Fruit fly (Drosophila melanogaster) whole organism, embryonic: ENCODE measurements around the gene Set2.

Source experiments
- Blimp-1 ChIP-seq: fragments of 200-800 bp; sonication (Bioruptor generic); optimal IDR thresholded peaks from 3 replicates; lab custom pipeline; 2018; ENCODE audit warnings: missing biosample characterization, missing genetic modification characterization, mild to moderate bottlenecking, moderate library complexity, missing genetic modification reagents
- CG10431 ChIP-seq: fragments of 200-800 bp; sonication (Bioruptor generic); optimal IDR thresholded peaks from 3 replicates; lab custom pipeline; 2018; ENCODE audit warnings: missing biosample characterization, mild to moderate bottlenecking, missing genetic modification characterization
- CG11504 ChIP-seq: fragments of 200-800 bp; sonication (Bioruptor generic); optimal IDR thresholded peaks from 3 replicates; lab custom pipeline; 2019; ENCODE audit warnings: missing biosample characterization, mild to moderate bottlenecking, missing genetic modification characterization, moderate library complexity
- CG12769 ChIP-seq: fragments of 200-800 bp; sonication (Bioruptor generic); optimal IDR thresholded peaks from 2 replicates; lab custom pipeline; 2019; ENCODE audit warnings: missing biosample characterization, mild to moderate bottlenecking, missing genetic modification characterization, moderate library complexity
- CG13123 ChIP-seq: fragments of 200-800 bp; sonication (Bioruptor generic); optimal IDR thresholded peaks from 2 replicates; lab custom pipeline; 2016; ENCODE audit warnings: missing biosample characterization, missing genetic modification characterization
- CG17328 ChIP-seq: fragments of 200-800 bp; sonication (Bioruptor generic); IDR thresholded peaks from 2 replicates; pipeline ENCODE4 v1.3.6; 2022; ENCODE audit warnings: missing biosample characterization, missing genetic modification characterization
- CG17361 ChIP-seq: fragments of 200-800 bp; sonication (Bioruptor generic); IDR thresholded peaks from 3 replicates; pipeline ENCODE4 v1.3.6; 2022; ENCODE audit warnings: missing biosample characterization, missing genetic modification characterization
- CG2120 ChIP-seq: fragments of 200-800 bp; sonication (Bioruptor generic); optimal IDR thresholded peaks from 3 replicates; lab custom pipeline; 2016; ENCODE audit warnings: missing biosample characterization, missing genetic modification characterization
- CG32532 ChIP-seq: fragments of 200-800 bp; sonication (Bioruptor generic); IDR thresholded peaks from 2 replicates; pipeline ENCODE4 v1.3.6; 2022; ENCODE audit warnings: missing biosample characterization, missing genetic modification characterization
- CG34376 ChIP-seq: fragments of 200-800 bp; sonication (Bioruptor generic); optimal IDR thresholded peaks from 2 replicates; lab custom pipeline; 2018; ENCODE audit warnings: missing biosample characterization, mild to moderate bottlenecking, missing genetic modification characterization
- CG4707 ChIP-seq: fragments of 200-800 bp; sonication (Bioruptor generic); optimal IDR thresholded peaks from 2 replicates; lab custom pipeline; 2018; ENCODE audit warnings: missing biosample characterization, mild to moderate bottlenecking, missing genetic modification characterization, moderate library complexity
- CG8281 ChIP-seq: fragments of 200-800 bp; sonication (Bioruptor generic); optimal IDR thresholded peaks from 2 replicates; lab custom pipeline; 2018; ENCODE audit warnings: missing biosample characterization, mild to moderate bottlenecking, missing genetic modification characterization, moderate library complexity
- CG8290 ChIP-seq, 3 experiments: fragments of 200-800 bp; sonication (Bioruptor generic); optimal IDR thresholded peaks; 2 replicates each; lab custom pipeline; 2016 to 2019; ENCODE audit warnings: missing biosample characterization in 3 of 3, missing genetic modification characterization in 3 of 3, mild to moderate bottlenecking in 2 of 3, moderate library complexity in 1 of 3
- CG8388 ChIP-seq: fragments of 200-800 bp; sonication (Bioruptor generic); optimal IDR thresholded peaks from 2 replicates; lab custom pipeline; 2019; ENCODE audit warnings: missing biosample characterization, mild to moderate bottlenecking, missing genetic modification characterization, moderate library complexity
- CG8924 ChIP-seq: fragments of 200-800 bp; optimal IDR thresholded peaks from 3 replicates; lab custom pipeline; 2019; ENCODE audit warnings: missing biosample characterization, mild to moderate bottlenecking, missing genetic modification characterization, moderate library complexity
- D19B ChIP-seq: fragments of 200-800 bp; sonication (Bioruptor generic); optimal IDR thresholded peaks from 2 replicates; lab custom pipeline; 2017; ENCODE audit warnings: missing biosample characterization, mild to moderate bottlenecking, missing genetic modification characterization
- Deaf1 ChIP-seq: fragments of 200-800 bp; optimal IDR thresholded peaks from 3 replicates; lab custom pipeline; 2019; ENCODE audit warnings: missing biosample characterization, mild to moderate bottlenecking, missing genetic modification characterization, moderate library complexity
- E2f2 ChIP-seq: fragments of 200-800 bp; sonication (Bioruptor generic); IDR thresholded peaks from 2 replicates; pipeline ENCODE4 v1.3.6; 2022; ENCODE audit warnings: missing biosample characterization, missing genetic modification characterization
- Fer3 ChIP-seq: fragments of 200-800 bp; sonication (Bioruptor generic); optimal IDR thresholded peaks from 2 replicates; lab custom pipeline; 2018; ENCODE audit warnings: missing biosample characterization, mild to moderate bottlenecking, missing genetic modification characterization, moderate library complexity
- GATAe ChIP-seq: fragments of 200-800 bp; sonication (Bioruptor generic); conservative IDR thresholded peaks from 2 replicates; pipeline ENCODE4 v1.3.6; 2022; ENCODE audit warnings: missing biosample characterization, missing genetic modification characterization
- HLHmδ ChIP-seq: fragments of 200-800 bp; sonication (Bioruptor generic); optimal IDR thresholded peaks from 2 replicates; lab custom pipeline; 2018; ENCODE audit warnings: missing biosample characterization, mild to moderate bottlenecking, missing genetic modification characterization, moderate library complexity
- Hand ChIP-seq: fragments of 200-800 bp; sonication (Bioruptor generic); optimal IDR thresholded peaks from 2 replicates; lab custom pipeline; 2017; ENCODE audit warnings: mild to moderate bottlenecking, missing biosample characterization, missing genetic modification reagents, missing genetic modification characterization
- Hmr ChIP-seq: fragments of 200-800 bp; sonication (Bioruptor generic); optimal IDR thresholded peaks from 3 replicates; lab custom pipeline; 2017; ENCODE audit warnings: mild to moderate bottlenecking, missing biosample characterization, missing genetic modification reagents, missing genetic modification characterization
- Hsf ChIP-seq: fragments of 200-800 bp; sonication (Bioruptor generic); optimal IDR thresholded peaks from 3 replicates; lab custom pipeline; 2016; ENCODE audit warnings: missing biosample characterization, missing genetic modification characterization
- Meics ChIP-seq: fragments of 200-800 bp; sonication (Bioruptor generic); optimal IDR thresholded peaks from 2 replicates; lab custom pipeline; 2017; ENCODE audit warnings: missing biosample characterization, mild to moderate bottlenecking, missing genetic modification characterization
- Rfx ChIP-seq: fragments of 200-800 bp; sonication (Bioruptor generic); IDR thresholded peaks from 2 replicates; pipeline ENCODE4 v1.3.6; 2022; ENCODE audit warnings: missing biosample characterization, missing genetic modification characterization
- Xrp1 ChIP-seq: fragments of 200-800 bp; sonication (Bioruptor generic); IDR thresholded peaks from 2 replicates; pipeline ENCODE4 v1.3.6; 2022; ENCODE audit warnings: missing biosample characterization, missing genetic modification characterization
- bowl ChIP-seq: fragments of 200-800 bp; sonication (Bioruptor generic); IDR thresholded peaks from 2 replicates; pipeline ENCODE4 v1.3.6; 2022; ENCODE audit warnings: missing biosample characterization, missing genetic modification characterization
- bsh ChIP-seq, 2 experiments: fragments of 200-800 bp; sonication (Bioruptor generic); optimal IDR thresholded peaks; 2 replicates each; lab custom pipeline; 2017 to 2018; ENCODE audit warnings: mild to moderate bottlenecking in 2 of 2, missing biosample characterization in 2 of 2, missing genetic modification characterization in 2 of 2, moderate library complexity in 1 of 2
- chn ChIP-seq: fragments of 200-800 bp; sonication (Bioruptor generic); optimal IDR thresholded peaks from 2 replicates; lab custom pipeline; 2016; ENCODE audit warnings: missing biosample characterization, missing genetic modification characterization
- dysf ChIP-seq: fragments of 200-800 bp; sonication (Bioruptor generic); IDR thresholded peaks from 3 replicates; pipeline ENCODE4 v1.3.6; 2022; ENCODE audit warnings: missing biosample characterization, missing genetic modification characterization
- eve ChIP-seq, 2 experiments: fragments of >200 bp; optimal IDR thresholded peaks; 2 replicates each; lab custom pipeline; 2017; ENCODE audit warnings: missing biosample characterization in 2 of 2, missing genetic modification characterization in 2 of 2
- fd102C ChIP-seq: fragments of 200-800 bp; sonication (Bioruptor generic); optimal IDR thresholded peaks from 2 replicates; lab custom pipeline; 2018; ENCODE audit warnings: missing biosample characterization, mild to moderate bottlenecking, missing genetic modification characterization, moderate library complexity
- gcm2 ChIP-seq: fragments of 200-800 bp; sonication (Bioruptor generic); optimal IDR thresholded peaks from 2 replicates; lab custom pipeline; 2016; ENCODE audit warnings: missing biosample characterization, missing genetic modification characterization
- gsb-n ChIP-seq: fragments of 200-800 bp; sonication (Bioruptor generic); optimal IDR thresholded peaks from 3 replicates; lab custom pipeline; 2018; ENCODE audit warnings: missing biosample characterization, mild to moderate bottlenecking, missing genetic modification characterization
- insv ChIP-seq, 2 experiments: fragments of 200-800 bp; sonication (Bioruptor generic); optimal IDR thresholded peaks; 3 replicates each; lab custom pipeline; 2016 to 2018; ENCODE audit warnings: missing biosample characterization in 2 of 2, missing genetic modification characterization in 2 of 2
- jing ChIP-seq: fragments of 200-800 bp; sonication (Bioruptor generic); optimal IDR thresholded peaks from 2 replicates; lab custom pipeline; 2018; ENCODE audit warnings: missing biosample characterization, mild to moderate bottlenecking, missing genetic modification characterization
- klu ChIP-seq: fragments of 200-800 bp; sonication (Bioruptor generic); IDR thresholded peaks from 2 replicates; pipeline ENCODE4 v1.3.6; 2022; ENCODE audit warnings: missing biosample characterization, missing genetic modification characterization
- lab ChIP-seq: fragments of 200-800 bp; sonication (Bioruptor generic); optimal IDR thresholded peaks from 3 replicates; lab custom pipeline; 2017; ENCODE audit warnings: missing biosample characterization, missing genetic modification characterization, mild to moderate bottlenecking, moderate library complexity, missing genetic modification reagents
- maf-S ChIP-seq: fragments of 200-800 bp; sonication (Bioruptor generic); optimal IDR thresholded peaks from 2 replicates; lab custom pipeline; 2016; ENCODE audit warnings: missing biosample characterization, missing genetic modification characterization
- odd ChIP-seq: fragments of 200-800 bp; sonication (Bioruptor generic); optimal IDR thresholded peaks from 2 replicates; lab custom pipeline; 2017; ENCODE audit warnings: missing biosample characterization, mild to moderate bottlenecking, missing genetic modification characterization
- prd ChIP-seq, 3 experiments: fragments of >200 bp in 2 of 3; fragments of 200-800 bp in 1 of 3; sonication (Bioruptor generic) in 1 of 3; optimal IDR thresholded peaks in 2 of 3; IDR thresholded peaks in 1 of 3; 2 replicates in 2 of 3; 3 replicates in 1 of 3; pipeline versions ENCODE4 v1.3.6 to Lab custom; 2017 to 2022; ENCODE audit warnings: missing biosample characterization in 1 of 3, missing genetic modification characterization in 1 of 3
- so ChIP-seq: fragments of 200-800 bp; sonication (Bioruptor generic); IDR thresholded peaks from 3 replicates; pipeline ENCODE4 v1.3.6; 2022; ENCODE audit warnings: missing biosample characterization, missing genetic modification characterization
- trh ChIP-seq: fragments of 200-800 bp; sonication (Bioruptor generic); optimal IDR thresholded peaks from 2 replicates; lab custom pipeline; 2016; ENCODE audit warnings: missing biosample characterization, missing genetic modification characterization
- vvl ChIP-seq: fragments of 200-800 bp; sonication (Bioruptor generic); IDR thresholded peaks from 2 replicates; pipeline ENCODE4 v1.3.6; 2022; ENCODE audit warnings: missing biosample characterization, missing genetic modification characterization
- z ChIP-seq: fragments of 200-800 bp; sonication (Bioruptor generic); IDR thresholded peaks from 3 replicates; pipeline ENCODE4 v1.3.6; 2022; ENCODE audit warnings: missing biosample characterization, missing genetic modification characterization
- zen2 ChIP-seq: fragments of 200-800 bp; sonication (Bioruptor generic); IDR thresholded peaks from 3 replicates; pipeline ENCODE4 v1.3.6; 2022; ENCODE audit warnings: missing biosample characterization, missing genetic modification characterization; ENCODE audit not compliant: partially characterized antibody

The Set2 gene

DNA sequence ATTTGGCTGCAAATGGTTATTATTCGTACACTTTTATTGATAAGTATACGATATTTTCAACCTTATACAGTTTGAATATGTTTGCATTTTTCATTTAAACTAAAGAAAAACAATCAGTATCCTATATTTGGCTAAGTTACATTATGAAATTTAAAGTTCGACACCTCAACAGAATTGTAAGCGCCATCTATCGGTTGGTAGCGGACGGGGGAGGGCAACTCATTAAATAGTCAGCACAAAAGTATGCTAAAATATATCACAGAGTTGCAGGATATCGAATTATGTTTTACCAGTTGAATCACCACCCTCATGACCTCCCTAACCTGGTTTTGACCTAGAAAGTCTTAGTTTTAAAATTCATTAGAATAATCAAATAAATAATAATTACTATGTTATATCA lies 11.8 kb upstream of the Set2 start (continued):
- TF ChIP-seq CG17328 (GFP tag; lab: Robert Waterston, UW): peak; percentile 30; the same call in 1 of the 2 replicates
- TF ChIP-seq odd (GFP tag; lab: Kevin White, UChicago): peak; percentile 4
- no peak for TF ChIP-seq eve (GFP tag; optimal IDR thresholded peaks at IDR 0.05; lab: Kevin White, UChicago)
- no peak for TF ChIP-seq Blimp-1 (GFP tag; lab: Kevin White, UChicago)
- TF ChIP-seq Xrp1 (GFP tag; lab: Robert Waterston, UW): peak; percentile 15; the same call in 1 of the 2 replicates
- peak; percentile 4 for TF ChIP-seq CG11504 (tag; lab: Kevin White, UChicago)
- TF ChIP-seq CG2120: no peak
- TF ChIP-seq HLHmδ (GFP tag; lab: Kevin White, UChicago): peak; percentile 7
- TF ChIP-seq gcm2 (GFP tag; lab: Kevin White, UChicago): no peak
- no peak for TF ChIP-seq CG12769 (tag; lab: Kevin White, UChicago)
- peak; percentile 9 for TF ChIP-seq lab (GFP tag; lab: Kevin White, UChicago)
- no peak for TF ChIP-seq CG8924 (tag; lab: Kevin White, UChicago)
- TF ChIP-seq jing (GFP tag; lab: Kevin White, UChicago): no peak
- no peak for TF ChIP-seq CG8388
- no peak for TF ChIP-seq CG34376 (GFP tag; lab: Kevin White, UChicago)
- TF ChIP-seq klu (GFP tag; lab: Robert Waterston, UW): no peak
- peak; percentile 24; the same call in 1 of the 3 replicates for TF ChIP-seq CG17361 (GFP tag; lab: Robert Waterston, UW)
- TF ChIP-seq E2f2 (GFP tag; lab: Robert Waterston, UW): no peak
- TF ChIP-seq Rfx (GFP tag; lab: Robert Waterston, UW): peak; percentile 21; the same call in 1 of the 2 replicates
- peak; percentile 27; the same call in 1 of the 2 replicates for TF ChIP-seq vvl (GFP tag; lab: Robert Waterston, UW)
- no peak for TF ChIP-seq zen2
- TF ChIP-seq gsb-n (tag; lab: Kevin White, UChicago): no peak
- TF ChIP-seq, all 482 proteins: peak for 39

DNA sequence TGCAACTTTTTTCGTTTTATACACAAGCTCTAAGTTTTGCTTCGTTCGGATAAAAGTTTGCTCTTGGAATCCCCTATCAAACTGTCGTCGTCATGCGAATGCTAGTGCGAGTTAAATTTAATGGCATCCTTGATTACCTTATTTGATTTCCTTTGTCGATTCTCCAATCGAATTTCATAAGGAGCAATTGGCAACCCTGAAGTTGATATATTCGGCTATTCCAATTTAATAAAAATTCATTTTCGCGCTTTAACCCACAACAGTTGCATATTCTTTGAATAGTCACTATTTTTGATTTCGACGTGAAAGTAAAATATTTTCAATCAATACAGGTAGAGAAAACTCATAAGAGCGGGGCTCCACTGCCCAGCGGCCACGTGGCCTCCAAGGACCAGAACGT lies 10.3 kb upstream of the Set2 start, which contains the start of gene CG12725:
CG12725 (minus strand) TSS at position 101 of the 400 bp plus-strand sequence.
- no peak for TF ChIP-seq CG32532
- no peak for TF ChIP-seq maf-S (GFP tag; lab: Kevin White, UChicago)
- TF ChIP-seq z: no peak
- TF ChIP-seq CG4707 (GFP tag; lab: Kevin White, UChicago): no peak
- no peak for TF ChIP-seq so (GFP tag; lab: Robert Waterston, UW)
- no peak for TF ChIP-seq CG10431 (GFP tag; lab: Kevin White, UChicago)
- TF ChIP-seq dysf (GFP tag; lab: Robert Waterston, UW): no peak
- TF ChIP-seq, all 482 proteins: peak for 0

DNA sequence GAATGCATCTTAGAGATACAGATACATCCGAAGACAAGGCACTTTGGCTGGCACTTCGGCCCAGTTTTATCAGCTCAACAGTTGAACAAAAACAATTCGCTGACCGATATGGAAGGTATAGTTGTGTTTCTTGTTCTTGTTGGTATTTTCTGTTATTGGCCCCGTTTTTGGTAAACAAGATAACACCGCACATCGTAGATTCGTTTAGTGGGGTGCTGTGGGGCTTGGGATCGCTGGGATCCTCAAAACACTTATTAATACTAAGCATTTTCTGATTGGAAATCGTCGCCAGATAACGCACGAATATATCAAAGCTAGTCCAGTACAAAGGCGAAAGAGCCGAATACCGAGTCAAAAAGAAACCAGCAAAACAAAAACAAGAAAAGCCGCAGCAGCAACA lies 9.5 kb upstream of the Set2 start:
- TF ChIP-seq dysf (GFP tag; lab: Robert Waterston, UW) (no peak), CG8281 (tag; lab: Kevin White, UChicago) (no peak), Hmr (no peak), prd (optimal IDR thresholded peaks at IDR 0.05; lab: Kevin White, UChicago) (no peak), prd (GFP tag; IDR thresholded peaks at IDR 0.05; lab: Robert Waterston, UW) (no peak), fd102C (GFP tag; lab: Kevin White, UChicago) (no peak), bsh (GFP tag; optimal IDR thresholded peaks at IDR 0.05; lab: Kevin White, UChicago) (no peak), Meics (GFP tag; lab: Kevin White, UChicago) (no peak), bowl (GFP tag; lab: Robert Waterston, UW) (no peak), trh (GFP tag; lab: Kevin White, UChicago) (no peak), CG12769 (tag; lab: Kevin White, UChicago) (peak; percentile 7), Hsf (GFP tag; lab: Kevin White, UChicago) (no peak), CG34376 (GFP tag; lab: Kevin White, UChicago) (peak; percentile 90), D19B (GFP tag; lab: Kevin White, UChicago) (no peak), CG13123 (no peak), chn (no peak), GATAe (GFP tag; lab: Robert Waterston, UW) (peak; percentile 55), Blimp-1 (GFP tag; lab: Kevin White, UChicago) (no peak), Deaf1 (tag; lab: Kevin White, UChicago) (peak; percentile 22), Fer3 (tag; lab: Kevin White, UChicago) (no peak), insv (GFP tag; optimal IDR thresholded peaks at IDR 0.05; lab: Kevin White, UChicago) (peak in 1 of 2 experiments; percentile 33), CG8290 (GFP tag; optimal IDR thresholded peaks at IDR 0.05; lab: Kevin White, UChicago) (no peak), CG8290 (tag; optimal IDR thresholded peaks at IDR 0.05; lab: Kevin White, UChicago) (peak in 1 of 2 experiments; percentile 1), Hand (GFP tag; lab: Kevin White, UChicago) (no peak)
